Worm (Caenorhabditis elegans) whole organism, L2 larva: ENCODE data around the gene eif-2Bgamma.
"Not testable (repeated sequence)": the region's sequence is repeated elsewhere in the genome, so short reads cannot be mapped to it uniquely, and the experiment has no call there.

Experiments
- blmp-1 ChIP-seq: sonication (generic microtip); optimal IDR thresholded peaks from 2 replicates; lab custom pipeline; 2017; ENCODE audit warnings: missing genetic modification characterization, mild to moderate bottlenecking, missing compliant biosample characterization, antibody characterized with exemption, moderate library complexity; ENCODE audit not compliant: insufficient read depth
- lin-39 ChIP-seq: fragments of 150-350 bp; optimal IDR thresholded peaks from 2 replicates; lab custom pipeline; 2014; ENCODE audit warnings: missing biosample characterization, missing genetic modification reagents, missing genetic modification characterization
- unc-55 ChIP-seq: fragments of 150-350 bp; sonication (generic microtip); optimal IDR thresholded peaks from 3 replicates; lab custom pipeline; 2014; ENCODE audit warnings: missing biosample characterization, missing genetic modification reagents, missing genetic modification characterization

DNA sequence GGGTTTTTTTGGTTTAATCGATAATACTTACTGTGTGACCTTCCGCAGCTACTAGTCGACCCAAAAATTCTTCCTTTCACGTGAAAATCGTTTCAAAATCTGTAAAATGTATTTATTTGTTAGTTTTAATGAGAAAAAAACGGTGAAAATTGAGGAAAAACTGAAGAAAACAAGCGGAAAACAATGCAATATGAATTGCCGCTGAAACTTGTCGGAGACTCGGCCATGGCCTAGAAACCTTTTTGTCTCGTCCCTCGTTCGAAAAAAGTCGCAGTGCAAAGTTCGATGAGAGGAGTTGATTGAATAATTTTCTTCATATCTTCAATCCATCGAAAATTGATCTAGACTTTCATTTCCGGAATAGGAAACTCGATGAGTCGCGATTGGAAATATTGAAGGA is 10.3 kb upstream of the eif-2Bgamma start, which contains the start of gene C15F1.8:
- TF ChIP-seq blmp-1 (tag; lab: Kevin White, UChicago); unc-55 (GFP tag; lab: Kevin White, UChicago); lin-39 (tag; lab: Kevin White, UChicago): not testable (repeated sequence)
